Fruit fly (Drosophila melanogaster) whole organism, prepupa: ENCODE results near the gene CG5708.

ENCODE experiments used
- Blimp-1 ChIP-seq: fragments of 200-800 bp; sonication (Bioruptor generic); optimal IDR thresholded peaks from 3 replicates; lab custom pipeline; 2017; ENCODE audit warnings: missing biosample characterization, missing genetic modification characterization, mild to moderate bottlenecking, moderate library complexity, missing genetic modification reagents
- CG10631 ChIP-seq: fragments of 200-800 bp; sonication (Bioruptor generic); optimal IDR thresholded peaks from 2 replicates; lab custom pipeline; 2016; ENCODE audit warnings: missing biosample characterization, missing genetic modification characterization
- CG11294 ChIP-seq: fragments of 200-800 bp; sonication (Bioruptor generic); IDR thresholded peaks from 2 replicates; pipeline ENCODE4 v1.3.6; 2022; ENCODE audit warnings: missing biosample characterization, missing genetic modification characterization
- CG11902 ChIP-seq: fragments of 200-800 bp; sonication (Bioruptor generic); optimal IDR thresholded peaks from 3 replicates; lab custom pipeline; 2016; ENCODE audit warnings: missing biosample characterization, missing genetic modification characterization
- CG15336 ChIP-seq: fragments of 200-800 bp; sonication (Bioruptor generic); IDR thresholded peaks from 2 replicates; pipeline ENCODE4 v1.3.6; 2022; ENCODE audit warnings: missing biosample characterization, missing genetic modification characterization
- CG1621 ChIP-seq: fragments of 200-800 bp; sonication (Bioruptor generic); optimal IDR thresholded peaks from 3 replicates; lab custom pipeline; 2018; ENCODE audit warnings: missing biosample characterization, mild to moderate bottlenecking, missing genetic modification characterization
- CG16779 ChIP-seq: fragments of 200-800 bp; sonication (Bioruptor generic); optimal IDR thresholded peaks from 3 replicates; lab custom pipeline; 2017; ENCODE audit warnings: missing biosample characterization, mild to moderate bottlenecking, missing genetic modification characterization
- CG3032 ChIP-seq: fragments of 200-800 bp; optimal IDR thresholded peaks from 2 replicates; lab custom pipeline; 2019; ENCODE audit warnings: missing biosample characterization, mild to moderate bottlenecking, missing genetic modification characterization, moderate library complexity
- CG32006 ChIP-seq: fragments of 200-800 bp; sonication (Bioruptor generic); optimal IDR thresholded peaks from 3 replicates; lab custom pipeline; 2017; ENCODE audit warnings: missing biosample characterization, mild to moderate bottlenecking, missing genetic modification characterization
- CG34406 ChIP-seq: fragments of 200-800 bp; sonication (Bioruptor generic); optimal IDR thresholded peaks from 3 replicates; lab custom pipeline; 2016; ENCODE audit warnings: missing biosample characterization, missing genetic modification characterization
- CG3919 ChIP-seq: fragments of 200-800 bp; sonication (Bioruptor generic); optimal IDR thresholded peaks from 3 replicates; lab custom pipeline; 2016; ENCODE audit warnings: missing biosample characterization, missing genetic modification characterization
- CG4318 ChIP-seq: fragments of 200-800 bp; sonication (Bioruptor generic); optimal IDR thresholded peaks from 3 replicates; lab custom pipeline; 2017; ENCODE audit warnings: missing biosample characterization, mild to moderate bottlenecking, missing genetic modification characterization
- CG6163 ChIP-seq: fragments of 200-800 bp; sonication (Bioruptor generic); IDR thresholded peaks from 3 replicates; pipeline ENCODE4 v1.3.6; 2022; ENCODE audit warnings: missing biosample characterization, missing genetic modification characterization
- CG6276 ChIP-seq: fragments of 200-800 bp; sonication (Bioruptor generic); optimal IDR thresholded peaks from 2 replicates; lab custom pipeline; 2017; ENCODE audit warnings: missing biosample characterization, mild to moderate bottlenecking, missing genetic modification characterization
- CG6792 ChIP-seq: fragments of 200-800 bp; sonication (Bioruptor generic); optimal IDR thresholded peaks from 3 replicates; lab custom pipeline; 2016; ENCODE audit warnings: missing biosample characterization, missing genetic modification characterization
- CG6808 ChIP-seq: fragments of 200-800 bp; sonication (Bioruptor generic); optimal IDR thresholded peaks from 3 replicates; lab custom pipeline; 2017; ENCODE audit warnings: missing biosample characterization, missing genetic modification characterization, mild to moderate bottlenecking, moderate library complexity, missing genetic modification reagents
- CG6854 ChIP-seq: fragments of 200-800 bp; sonication (Bioruptor generic); optimal IDR thresholded peaks from 2 replicates; lab custom pipeline; 2017; ENCODE audit warnings: missing biosample characterization, mild to moderate bottlenecking, missing genetic modification characterization
- CG7368 ChIP-seq: fragments of 200-800 bp; sonication (Bioruptor generic); optimal IDR thresholded peaks from 3 replicates; lab custom pipeline; 2016; ENCODE audit warnings: missing biosample characterization, missing genetic modification characterization
- CG8119 ChIP-seq: fragments of 200-800 bp; sonication (Bioruptor generic); IDR thresholded peaks from 3 replicates; pipeline ENCODE4 v1.3.6; 2022; ENCODE audit warnings: missing biosample characterization, missing genetic modification characterization
- CG8319 ChIP-seq: fragments of 200-800 bp; sonication (Bioruptor generic); optimal IDR thresholded peaks from 3 replicates; lab custom pipeline; 2016; ENCODE audit warnings: missing biosample characterization, missing genetic modification characterization
- CG8632 ChIP-seq: fragments of 200-800 bp; sonication (Bioruptor generic); optimal IDR thresholded peaks from 3 replicates; lab custom pipeline; 2016; ENCODE audit warnings: missing biosample characterization, missing genetic modification characterization
- CG9139 ChIP-seq: fragments of 200-800 bp; sonication (Bioruptor generic); optimal IDR thresholded peaks from 3 replicates; lab custom pipeline; 2017; ENCODE audit warnings: missing biosample characterization, mild to moderate bottlenecking, missing genetic modification characterization
- Eip78C ChIP-seq: fragments of 200-800 bp; sonication (Bioruptor generic); peaks from one replicate; lab custom pipeline; 2016; ENCODE audit warnings: missing biosample characterization, missing genetic modification characterization
- Ets96B ChIP-seq: fragments of 200-800 bp; optimal IDR thresholded peaks from 2 replicates; lab custom pipeline; 2019; ENCODE audit warnings: missing biosample characterization, mild to moderate bottlenecking, missing genetic modification characterization, moderate library complexity
- Gug ChIP-seq: fragments of 200-800 bp; sonication (Bioruptor generic); IDR thresholded peaks from 2 replicates; pipeline ENCODE4 v1.3.6; 2022; ENCODE audit warnings: missing biosample characterization, missing genetic modification characterization
- Hr38 ChIP-seq: sonication (Bioruptor generic); optimal IDR thresholded peaks from 2 replicates; lab custom pipeline; 2016; ENCODE audit warnings: missing biosample characterization, missing genetic modification characterization
- Hr39 ChIP-seq: fragments of 200-800 bp; sonication (Bioruptor generic); optimal IDR thresholded peaks from 2 replicates; lab custom pipeline; 2016; ENCODE audit warnings: missing biosample characterization, missing genetic modification characterization
- Hr4 ChIP-seq: fragments of 200-800 bp; sonication (Bioruptor generic); optimal IDR thresholded peaks from 3 replicates; lab custom pipeline; 2016; ENCODE audit warnings: missing biosample characterization, missing genetic modification characterization
- Lpt ChIP-seq: fragments of 200-800 bp; sonication (Bioruptor generic); optimal IDR thresholded peaks from 3 replicates; lab custom pipeline; 2016; ENCODE audit warnings: missing biosample characterization, missing genetic modification characterization
- Sox102F ChIP-seq: fragments of 200-800 bp; sonication (Bioruptor generic); optimal IDR thresholded peaks from 2 replicates; lab custom pipeline; 2016; ENCODE audit warnings: missing biosample characterization, mild to moderate bottlenecking, missing genetic modification characterization
- Sox14 ChIP-seq: fragments of 200-800 bp; sonication (Bioruptor generic); optimal IDR thresholded peaks from 3 replicates; lab custom pipeline; 2016; ENCODE audit warnings: missing biosample characterization, missing genetic modification characterization
- Sox15 ChIP-seq: fragments of 200-800 bp; sonication (Bioruptor generic); optimal IDR thresholded peaks from 3 replicates; lab custom pipeline; 2016; ENCODE audit warnings: missing biosample characterization, missing genetic modification characterization
- achi ChIP-seq: fragments of 200-800 bp; sonication (Bioruptor generic); optimal IDR thresholded peaks from 3 replicates; lab custom pipeline; 2016; ENCODE audit warnings: missing biosample characterization, missing genetic modification characterization
- cyc ChIP-seq: fragments of 200-800 bp; sonication (Bioruptor generic); optimal IDR thresholded peaks from 3 replicates; lab custom pipeline; 2016; ENCODE audit warnings: missing biosample characterization, missing genetic modification characterization
- dac ChIP-seq: fragments of 200-800 bp; sonication (Bioruptor generic); optimal IDR thresholded peaks from 2 replicates; lab custom pipeline; 2017; ENCODE audit warnings: missing biosample characterization, mild to moderate bottlenecking, missing genetic modification characterization
- dsx ChIP-seq: fragments of 200-800 bp; optimal IDR thresholded peaks from 3 replicates; lab custom pipeline; 2019; ENCODE audit warnings: missing biosample characterization, mild to moderate bottlenecking, missing genetic modification characterization, moderate library complexity; ENCODE audit not compliant: poor library complexity, severe bottlenecking
- eg ChIP-seq: fragments of 200-800 bp; sonication (Bioruptor generic); IDR thresholded peaks from 3 replicates; pipeline ENCODE4 v1.3.6; 2022; ENCODE audit warnings: missing biosample characterization, missing genetic modification characterization
- esn ChIP-seq: fragments of 200-800 bp; sonication (Bioruptor generic); optimal IDR thresholded peaks from 2 replicates; lab custom pipeline; 2016; ENCODE audit warnings: missing biosample characterization, mild to moderate bottlenecking, missing genetic modification characterization, moderate library complexity
- fd59A ChIP-seq: fragments of 200-800 bp; sonication (Bioruptor generic); optimal IDR thresholded peaks from 2 replicates; lab custom pipeline; 2017; ENCODE audit warnings: missing biosample characterization, mild to moderate bottlenecking, missing genetic modification characterization, missing genetic modification reagents
- fd85E ChIP-seq: fragments of 200-800 bp; sonication (Bioruptor generic); optimal IDR thresholded peaks from 3 replicates; lab custom pipeline; 2016; ENCODE audit warnings: missing biosample characterization, missing genetic modification characterization
- fkh ChIP-seq: fragments of 200-800 bp; sonication (Bioruptor generic); optimal IDR thresholded peaks from 3 replicates; lab custom pipeline; 2017; ENCODE audit warnings: missing biosample characterization, mild to moderate bottlenecking, missing genetic modification characterization, moderate library complexity
- net ChIP-seq: fragments of 200-800 bp; sonication (Bioruptor generic); optimal IDR thresholded peaks from 3 replicates; lab custom pipeline; 2016; ENCODE audit warnings: missing biosample characterization, missing genetic modification characterization
- salr ChIP-seq, 2 experiments: fragments of 200-800 bp; sonication (Bioruptor generic); optimal IDR thresholded peaks; 3 replicates each; lab custom pipeline; 2016 to 2018; ENCODE audit warnings: missing biosample characterization in 2 of 2, missing genetic modification characterization in 2 of 2, mild to moderate bottlenecking in 1 of 2
- spab ChIP-seq: fragments of 200-800 bp; sonication (Bioruptor generic); optimal IDR thresholded peaks from 2 replicates; lab custom pipeline; 2017; ENCODE audit warnings: missing biosample characterization, mild to moderate bottlenecking, missing genetic modification characterization, missing genetic modification reagents
- ss ChIP-seq, 2 experiments: fragments of 200-800 bp; sonication (Bioruptor generic); optimal IDR thresholded peaks; 2 replicates in 1 of 2; 3 replicates in 1 of 2; lab custom pipeline; 2017 to 2018; ENCODE audit warnings: mild to moderate bottlenecking in 2 of 2, missing biosample characterization in 2 of 2, missing genetic modification characterization in 2 of 2, moderate library complexity in 1 of 2
- svp ChIP-seq: fragments of 200-800 bp; sonication (Bioruptor generic); peaks from one replicate; lab custom pipeline; 2016; ENCODE audit warnings: missing biosample characterization, missing genetic modification characterization
- topi ChIP-seq: fragments of 200-800 bp; sonication (Bioruptor generic); optimal IDR thresholded peaks from 3 replicates; lab custom pipeline; 2016; ENCODE audit warnings: missing biosample characterization, missing genetic modification characterization
- vri ChIP-seq: fragments of 200-800 bp; sonication (Bioruptor generic); optimal IDR thresholded peaks from 3 replicates; lab custom pipeline; 2016; ENCODE audit warnings: missing biosample characterization, mild to moderate bottlenecking, missing genetic modification characterization

Gene CG5708

dm6 chr2L:10200847-10201246, 25.8 kb downstream of the CG5708 start, which contains the start of the genes Ripalpha and RpL7 (continued):
- TF ChIP-seq fkh (GFP tag; lab: Kevin White, UChicago) = peak; percentile 90
- TF ChIP-seq ss (GFP tag; optimal IDR thresholded peaks at IDR 0.05; lab: Kevin White, UChicago) = peak; percentile 81 to 94
- peak; percentile 95 for TF ChIP-seq topi (GFP tag; lab: Kevin White, UChicago)
- TF ChIP-seq CG8632 (GFP tag; lab: Kevin White, UChicago) = peak; percentile 83
- TF ChIP-seq cyc (GFP tag; lab: Kevin White, UChicago) = peak; percentile 96
- peak; percentile 86 for TF ChIP-seq CG10631
- TF ChIP-seq Sox102F = peak; percentile 94
- no peak for TF ChIP-seq spab
- TF ChIP-seq vri (GFP tag; lab: Kevin White, UChicago) = peak; percentile 98
- peak; percentile 87 for TF ChIP-seq CG8319 (GFP tag; lab: Kevin White, UChicago)
- TF ChIP-seq Lpt (GFP tag; lab: Kevin White, UChicago) = peak; percentile 78
- peak; percentile 75 for TF ChIP-seq CG3032
- no peak for TF ChIP-seq CG6276
- peak; percentile 92 for TF ChIP-seq dac (GFP tag; lab: Kevin White, UChicago)
- TF ChIP-seq CG16779 = no peak
- TF ChIP-seq CG6854 (GFP tag; lab: Kevin White, UChicago) = peak; percentile 93
- TF ChIP-seq Hr4 (GFP tag; lab: Kevin White, UChicago) = peak; percentile 76
- no peak for TF ChIP-seq CG32006
- no peak for TF ChIP-seq dsx (GFP tag; lab: Kevin White, UChicago)
- TF ChIP-seq CG34406 (GFP tag; lab: Kevin White, UChicago) = peak; percentile 92
- TF ChIP-seq net (GFP tag; lab: Kevin White, UChicago) = peak; percentile 93
- TF ChIP-seq CG6792 (GFP tag; lab: Kevin White, UChicago) = peak; percentile 91
- peak; percentile 96 for TF ChIP-seq Sox14 (GFP tag; lab: Kevin White, UChicago)
- TF ChIP-seq eg (GFP tag; lab: Robert Waterston, UW) = peak; percentile 96; the same call in 2 of the 3 replicates
- peak; percentile 97 for TF ChIP-seq esn
- peak; percentile 91 for TF ChIP-seq CG9139 (GFP tag; lab: Kevin White, UChicago)
- peak; percentile 92 for TF ChIP-seq svp (GFP tag; lab: Kevin White, UChicago)
- TF ChIP-seq CG6808 = peak; percentile 80
- TF ChIP-seq salr (GFP tag; optimal IDR thresholded peaks at IDR 0.05; lab: Kevin White, UChicago) = peak; percentile 59 to 95
- peak; percentile 75 for TF ChIP-seq fd59A (GFP tag; lab: Kevin White, UChicago)
- peak; percentile 69 for TF ChIP-seq Gug (GFP tag; lab: Robert Waterston, UW)
- peak; percentile 97 for TF ChIP-seq CG1621 (tag; lab: Kevin White, UChicago)
- TF ChIP-seq fd85E (GFP tag; lab: Kevin White, UChicago) = peak; percentile 91
- TF ChIP-seq, all 60 proteins: peak for 51

- TF ChIP-seq Hr38 (no peak), CG9139 (GFP tag; lab: Kevin White, UChicago) (no peak), dac (GFP tag; lab: Kevin White, UChicago) (no peak), CG6276 (no peak), fkh (GFP tag; lab: Kevin White, UChicago) (peak; percentile 15), CG11294 (GFP tag; lab: Robert Waterston, UW) (no peak), CG11902 (no peak), CG3919 (GFP tag; lab: Kevin White, UChicago) (no peak), CG8119 (GFP tag; lab: Robert Waterston, UW) (no peak), Gug (GFP tag; lab: Robert Waterston, UW) (no peak), Sox102F (no peak), CG8632 (GFP tag; lab: Kevin White, UChicago) (no peak), CG32006 (no peak), CG7368 (no peak), net (GFP tag; lab: Kevin White, UChicago) (no peak), cyc (GFP tag; lab: Kevin White, UChicago) (no peak), Sox15 (GFP tag; lab: Kevin White, UChicago) (no peak), CG34406 (GFP tag; lab: Kevin White, UChicago) (no peak), CG6163 (GFP tag; lab: Robert Waterston, UW) (peak; percentile 18; the same call in 1 of the 3 replicates), Blimp-1 (GFP tag; lab: Kevin White, UChicago) (no peak), spab (no peak), fd85E (GFP tag; lab: Kevin White, UChicago) (no peak), CG1621 (tag; lab: Kevin White, UChicago) (no peak), Eip78C (GFP tag; lab: Kevin White, UChicago) (peak; percentile 58), CG3032 (no peak), Hr39 (GFP tag; lab: Kevin White, UChicago) (no peak), CG15336 (GFP tag; lab: Robert Waterston, UW) (no peak), CG4318 (no peak), achi (GFP tag; lab: Kevin White, UChicago) (no peak), salr (GFP tag; optimal IDR thresholded peaks at IDR 0.05; lab: Kevin White, UChicago) (no peak), CG6792 (GFP tag; lab: Kevin White, UChicago) (no peak), Ets96B (tag; lab: Kevin White, UChicago) (no peak)
These were observed 27.7 kb downstream of the CG5708 start, which contains the start of gene Sur for dm6 chr2L:10198911-10199310. Sur (minus strand) TSS chr2L:10199117.
